Worm (Caenorhabditis elegans): ENCODE measurements around the gene mccc-2.

DNA sequence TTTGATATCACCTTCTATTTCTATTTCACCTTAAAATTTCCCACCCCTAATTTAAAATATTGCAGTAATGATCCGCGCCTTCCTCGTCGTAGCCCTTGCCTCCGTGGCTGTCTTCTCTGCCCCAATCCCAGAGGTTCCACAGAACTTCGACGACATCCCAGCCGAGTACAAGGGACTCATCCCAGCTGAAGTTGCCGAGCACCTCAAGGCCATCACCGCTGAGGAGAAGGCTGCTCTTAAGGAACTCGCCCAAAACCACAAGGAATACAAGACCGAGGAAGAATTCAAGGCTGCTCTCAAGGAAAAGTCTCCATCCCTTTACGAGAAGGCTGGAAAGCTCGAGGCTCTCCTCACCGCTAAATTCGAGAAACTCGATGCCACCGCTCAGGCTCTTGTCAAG lies 7.4 kb downstream of the mccc-2 start, which contains the start of gene far-2:
- TF ChIP-seq skn-1 (tag; optimal IDR thresholded peaks at IDR 0.05) (no peak), zip-4 (GFP tag; optimal IDR thresholded peaks at IDR 0.05) (no peak), nhr-77 (tag; optimal IDR thresholded peaks at IDR 0.05) (no peak), nhr-12 (tag; optimal IDR thresholded peaks at IDR 0.05) (no peak), ceh-90 (tag; optimal IDR thresholded peaks at IDR 0.05) (no peak), ztf-11 (tag; optimal IDR thresholded peaks at IDR 0.05) (no peak), nhr-84 (tag; optimal IDR thresholded peaks at IDR 0.05) (no peak), mep-1 (tag; optimal IDR thresholded peaks at IDR 0.05) (no peak), mdl-1 (tag; optimal IDR thresholded peaks at IDR 0.05) (no peak), lsy-2 (tag; optimal IDR thresholded peaks at IDR 0.05) (no peak), nhr-76 (tag; optimal IDR thresholded peaks at IDR 0.05) (no peak), fkh-10 (GFP tag; optimal IDR thresholded peaks at IDR 0.05) (no peak)
